Fruit fly (Drosophila melanogaster) whole organism, prepupa: ENCODE data around the gene CG7378.

Experiments
- Ets21C ChIP-seq: fragments of 200-800 bp; sonication (Bioruptor generic); optimal IDR thresholded peaks from 3 replicates; lab custom pipeline; 2016; ENCODE audit warnings: missing biosample characterization, missing genetic modification characterization
- Gug ChIP-seq: fragments of 200-800 bp; sonication (Bioruptor generic); IDR thresholded peaks from 2 replicates; pipeline ENCODE4 v1.3.6; 2022; ENCODE audit warnings: missing biosample characterization, missing genetic modification characterization
- cyc ChIP-seq: fragments of 200-800 bp; sonication (Bioruptor generic); optimal IDR thresholded peaks from 3 replicates; lab custom pipeline; 2016; ENCODE audit warnings: missing biosample characterization, missing genetic modification characterization
- dsx ChIP-seq: fragments of 200-800 bp; optimal IDR thresholded peaks from 3 replicates; lab custom pipeline; 2019; ENCODE audit warnings: missing biosample characterization, mild to moderate bottlenecking, missing genetic modification characterization, moderate library complexity; ENCODE audit not compliant: poor library complexity, severe bottlenecking
- vri ChIP-seq: fragments of 200-800 bp; sonication (Bioruptor generic); optimal IDR thresholded peaks from 3 replicates; lab custom pipeline; 2016; ENCODE audit warnings: missing biosample characterization, mild to moderate bottlenecking, missing genetic modification characterization

- TF ChIP-seq Ets21C (GFP tag; lab: Kevin White, UChicago) = no peak
- no peak for TF ChIP-seq cyc (GFP tag; lab: Kevin White, UChicago)
- no peak for TF ChIP-seq vri (GFP tag; lab: Kevin White, UChicago)
- TF ChIP-seq Gug (GFP tag; lab: Robert Waterston, UW) = no peak
- TF ChIP-seq dsx (GFP tag; lab: Kevin White, UChicago) = no peak
These were observed 36.4 kb downstream of the CG7378 start for dm6 chrX:18936606-18937005.
